Worm (Caenorhabditis elegans): Measurements from ENCODE around the gene R02E4.3.

DNA sequence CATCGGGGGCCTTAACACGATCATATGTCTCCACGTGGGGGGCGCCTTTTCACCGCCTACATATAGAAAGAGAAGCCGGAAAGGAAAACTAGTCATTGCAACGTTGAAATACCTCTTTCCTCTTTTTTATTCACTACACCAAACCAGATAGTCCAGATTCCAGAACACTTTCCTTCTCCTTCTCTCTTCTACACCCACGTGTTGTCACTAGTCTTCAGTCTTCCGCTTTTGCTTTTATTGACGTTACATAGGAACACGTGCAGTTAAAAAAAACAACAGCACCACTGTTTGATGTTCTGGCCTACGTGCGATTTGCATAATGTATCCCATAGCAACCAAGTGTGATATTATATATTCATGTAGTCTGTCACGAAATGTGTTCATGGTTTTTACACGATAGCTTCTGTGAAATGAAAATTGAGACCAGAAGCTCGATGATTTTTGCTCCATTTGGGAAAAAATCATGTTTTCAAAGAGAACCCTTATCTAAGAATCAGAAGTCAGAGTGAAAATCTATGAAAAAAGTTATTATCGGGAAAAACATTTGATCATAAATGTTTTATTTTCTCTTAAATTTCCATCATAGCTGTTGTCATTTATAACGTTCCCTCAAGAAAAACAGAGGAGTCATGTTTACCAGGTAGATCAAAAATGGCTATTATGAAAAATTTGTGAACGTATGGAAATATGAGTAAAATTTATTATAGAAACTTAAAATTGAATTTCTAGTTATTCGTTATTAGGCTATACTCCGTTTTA, 41.5 kb upstream of the R02E4.3 start:
- no peak for TF ChIP-seq dao-5 (tag; optimal IDR thresholded peaks at IDR 0.05)
- no peak for TF ChIP-seq W03F9.2 (tag; optimal IDR thresholded peaks at IDR 0.05)
- no peak for TF ChIP-seq him-1 (tag; optimal IDR thresholded peaks at IDR 0.05)
